Fruit fly (Drosophila melanogaster) whole organism, embryonic: ENCODE results near the gene Sf3b2.

ENCODE experiments used
- CG15479 ChIP-seq: fragments of 200-800 bp; sonication (Bioruptor generic); optimal IDR thresholded peaks from 3 replicates; lab custom pipeline; 2019; ENCODE audit warnings: missing biosample characterization, mild to moderate bottlenecking, missing genetic modification characterization, moderate library complexity
- CG17612 ChIP-seq: fragments of 200-800 bp; sonication (Bioruptor generic); IDR thresholded peaks from 2 replicates; pipeline ENCODE4 v1.3.6; 2022; ENCODE audit warnings: missing biosample characterization, missing genetic modification characterization
- ash1 ChIP-seq: fragments of 200-800 bp; sonication (Bioruptor generic); optimal IDR thresholded peaks from 2 replicates; lab custom pipeline; 2018; ENCODE audit warnings: missing biosample characterization, mild to moderate bottlenecking, missing genetic modification characterization

dm6 chr2L:3011484-3011883, 17.5 kb downstream of the Sf3b2 start:
- no peak for TF ChIP-seq ash1 (GFP tag; lab: Kevin White, UChicago)
- no peak for TF ChIP-seq CG17612
- no peak for TF ChIP-seq CG15479
